Fruit fly (Drosophila melanogaster): ENCODE data around the gene Kat60.

The Kat60 gene

DNA sequence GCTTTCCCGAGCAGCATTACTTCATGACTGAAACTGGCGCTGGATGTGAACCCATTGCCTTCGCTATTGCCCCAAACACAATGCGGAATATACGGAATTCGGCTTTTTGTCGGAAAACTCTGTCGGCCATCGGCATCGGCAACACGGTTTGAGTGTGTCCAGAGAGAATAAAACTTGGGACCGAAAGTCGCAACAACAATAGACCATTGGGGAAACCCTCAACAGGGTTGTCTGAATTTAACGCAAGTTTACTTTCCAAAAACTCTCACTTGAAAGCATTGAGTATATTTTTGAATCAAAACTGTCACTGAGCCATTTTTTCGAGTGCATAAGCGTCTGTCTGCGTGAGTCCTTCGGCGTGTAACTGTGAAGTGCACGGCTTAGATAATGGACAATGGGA, 33.7 kb downstream of the Kat60 start:
- TF ChIP-seq CTCF (optimal IDR thresholded peaks at IDR 0.05) = no peak
- no peak for TF ChIP-seq CG8478 (optimal IDR thresholded peaks at IDR 0.05)

DNA sequence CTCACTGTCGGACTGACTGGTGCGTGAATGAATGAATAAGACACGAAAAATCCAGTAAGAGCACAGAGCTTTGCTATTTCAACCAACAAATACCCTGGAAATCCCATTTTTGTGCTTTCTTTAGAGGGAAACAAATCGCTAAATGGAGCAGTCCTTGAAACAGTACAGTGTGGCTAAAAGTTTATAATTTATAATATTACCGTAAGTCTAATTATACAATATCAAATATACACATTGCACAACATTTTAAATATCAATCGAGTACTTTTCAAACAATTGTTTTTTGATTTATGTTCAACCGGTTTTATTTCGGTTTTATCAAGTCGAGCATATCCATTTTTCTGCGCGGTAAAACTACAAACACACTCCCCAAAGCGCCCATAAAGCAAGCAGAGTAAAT, 38.7 kb downstream of the Kat60 start:
- no peak for TF ChIP-seq CG8478 (optimal IDR thresholded peaks at IDR 0.05)
- no peak for TF ChIP-seq CTCF (optimal IDR thresholded peaks at IDR 0.05)

DNA sequence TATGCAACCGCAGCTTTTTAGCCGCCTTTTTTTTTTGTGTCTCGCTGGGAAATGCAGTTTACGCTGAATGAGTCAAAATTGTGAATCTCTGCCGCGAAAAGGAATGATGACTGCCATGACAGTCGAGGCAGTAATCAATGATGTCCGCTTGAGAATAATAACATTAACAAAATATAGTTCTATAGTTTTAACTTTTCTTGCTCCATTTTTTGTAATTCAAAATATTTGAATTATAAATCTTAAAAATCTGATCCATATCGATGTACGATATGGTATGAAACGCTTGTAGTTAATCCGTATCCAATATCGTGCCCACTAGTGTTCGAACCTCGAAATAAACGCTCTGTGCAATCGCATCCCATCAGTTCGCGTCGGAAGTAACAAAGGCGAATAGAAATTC, 44.2 kb downstream of the Kat60 start:
- TF ChIP-seq CG8478 (optimal IDR thresholded peaks at IDR 0.05) (no peak), CTCF (optimal IDR thresholded peaks at IDR 0.05) (no peak)
